Worm (Caenorhabditis elegans) whole organism, L3 larva: ENCODE data around the gene F17E9.15.

Experiments
- ZK546.5 ChIP-seq: sonication (generic microtip); optimal IDR thresholded peaks from 2 replicates; lab custom pipeline; 2017; ENCODE audit warnings: missing biosample characterization, missing genetic modification characterization
- ama-1 ChIP-seq: fragments of 150-350 bp; optimal IDR thresholded peaks from 2 replicates; lab custom pipeline; 2018
- ceh-82 ChIP-seq: fragments of 150-350 bp; optimal IDR thresholded peaks from 2 replicates; lab custom pipeline; 2014; ENCODE audit warnings: missing biosample characterization, missing genetic modification characterization
- nhr-76 ChIP-seq: fragments of 150-350 bp; sonication (generic microtip); optimal IDR thresholded peaks from 5 replicates; lab custom pipeline; 2014; ENCODE audit warnings: missing biosample characterization, missing genetic modification characterization
- zag-1 ChIP-seq: fragments of 150-350 bp; optimal IDR thresholded peaks from 2 replicates; lab custom pipeline; 2014; ENCODE audit warnings: missing biosample characterization, missing genetic modification characterization
- ztf-11 ChIP-seq: fragments of 150-350 bp; optimal IDR thresholded peaks from 2 replicates; lab custom pipeline; 2014; ENCODE audit warnings: missing biosample characterization, missing genetic modification characterization

DNA sequence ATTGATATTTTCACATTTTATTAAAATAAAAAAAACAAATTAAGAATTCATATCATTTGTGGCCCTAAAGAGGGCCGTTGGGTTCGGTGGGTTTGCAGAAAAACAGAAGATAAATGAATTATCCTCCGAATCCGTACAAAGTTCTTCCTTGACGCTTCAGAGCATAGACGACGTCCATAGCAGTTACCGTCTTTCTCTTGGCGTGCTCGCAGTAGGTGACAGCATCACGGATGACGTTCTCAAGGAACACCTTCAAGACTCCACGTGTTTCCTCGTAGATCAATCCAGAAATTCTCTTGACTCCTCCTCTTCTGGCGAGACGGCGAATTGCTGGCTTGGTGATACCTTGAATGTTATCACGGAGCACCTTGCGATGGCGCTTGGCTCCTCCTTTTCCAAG is 13.7 kb upstream of the F17E9.15 start:
- no peak for TF ChIP-seq nhr-76 (tag; lab: Kevin White, UChicago)
- TF ChIP-seq ama-1 = no peak
- TF ChIP-seq ztf-11 (tag; lab: Kevin White, UChicago) = no peak
- no peak for TF ChIP-seq zag-1
- no peak for TF ChIP-seq ZK546.5 (tag; lab: Kevin White, UChicago)
- TF ChIP-seq ceh-82 (tag; lab: Kevin White, UChicago) = no peak
